Worm (Caenorhabditis elegans) whole organism, early embryonic: ENCODE results near the gene F35A5.8.

Experiments used
- B0310.2 ChIP-seq: sonication (generic microtip); optimal IDR thresholded peaks from 2 replicates; lab custom pipeline; 2016; ENCODE audit warnings: mild to moderate bottlenecking, missing genetic modification characterization, missing compliant biosample characterization
- F13C5.2 ChIP-seq: sonication (generic microtip); optimal IDR thresholded peaks from 2 replicates; lab custom pipeline; 2017; ENCODE audit warnings: mild to moderate bottlenecking, missing genetic modification characterization, inconsistent platforms, missing compliant biosample characterization
- aly-1 ChIP-seq: sonication (generic microtip); optimal IDR thresholded peaks from 2 replicates; lab custom pipeline; 2016; ENCODE audit warnings: missing genetic modification characterization, missing compliant biosample characterization
- ama-1 ChIP-seq: fragments of 150-350 bp; optimal IDR thresholded peaks from 2 replicates; lab custom pipeline; 2014
- hnd-1 ChIP-seq: sonication (generic microtip); optimal IDR thresholded peaks from 2 replicates; lab custom pipeline; 2016; ENCODE audit warnings: missing genetic modification characterization, missing compliant biosample characterization
- scrt-1 ChIP-seq: fragments of 200-800 bp; sonication (Bioruptor generic); IDR thresholded peaks from 2 replicates; pipeline ENCODE4 v1.3.6; 2022; ENCODE audit warnings: missing genetic modification characterization, missing compliant biosample characterization

F35A5.8 gene

ce11 chrX:3752443-3752842, 50.8 kb downstream of the F35A5.8 start:
- TF ChIP-seq ama-1 (lab: Kevin White, UChicago): no peak

ce11 chrX:3751370-3751769, 51.9 kb downstream of the F35A5.8 start:
- TF ChIP-seq B0310.2 (tag; lab: Kevin White, UChicago) (no peak), hnd-1 (tag; lab: Kevin White, UChicago) (no peak), F13C5.2 (no peak), aly-1 (tag; lab: Kevin White, UChicago) (no peak), scrt-1 (GFP tag; lab: Robert Waterston, UW) (no peak)
